Fruit fly (Drosophila melanogaster) whole organism, embryonic: ENCODE measurements around the gene Gr39a.
A peak's percentile ranks its signal among the peaks of the same experiment; 100 is the strongest.

ENCODE experiments used
- Ada2b ChIP-seq: fragments of 200-800 bp; sonication (Bioruptor generic); IDR thresholded peaks from 2 replicates; pipeline ENCODE4 v1.3.6; 2022; ENCODE audit warnings: missing biosample characterization, missing genetic modification characterization
- Antp ChIP-seq: fragments of 200-800 bp; sonication (Bioruptor generic); optimal IDR thresholded peaks from 3 replicates; lab custom pipeline; 2016; ENCODE audit warnings: missing biosample characterization, missing genetic modification characterization
- Asciz ChIP-seq: fragments of 200-800 bp; sonication (Bioruptor generic); optimal IDR thresholded peaks from 2 replicates; lab custom pipeline; 2017; ENCODE audit warnings: missing biosample characterization, mild to moderate bottlenecking, missing genetic modification characterization, missing genetic modification reagents
- Bdp1 ChIP-seq: fragments of 200-800 bp; sonication (Bioruptor generic); optimal IDR thresholded peaks from 3 replicates; lab custom pipeline; 2016; ENCODE audit warnings: missing biosample characterization, missing genetic modification characterization
- CG10209 ChIP-seq: fragments of 200-800 bp; sonication (Bioruptor generic); optimal IDR thresholded peaks from 3 replicates; lab custom pipeline; 2017; ENCODE audit warnings: missing biosample characterization, mild to moderate bottlenecking, missing genetic modification characterization, missing genetic modification reagents
- CG10274 ChIP-seq: fragments of 200-800 bp; sonication (Bioruptor generic); optimal IDR thresholded peaks from 3 replicates; lab custom pipeline; 2017; ENCODE audit warnings: missing biosample characterization, mild to moderate bottlenecking, missing genetic modification characterization
- CG10462 ChIP-seq: fragments of 200-800 bp; sonication (Bioruptor generic); optimal IDR thresholded peaks from 2 replicates; lab custom pipeline; 2016; ENCODE audit warnings: missing biosample characterization, missing genetic modification characterization
- CG12219 ChIP-seq: fragments of 200-800 bp; sonication (Bioruptor generic); optimal IDR thresholded peaks from 3 replicates; lab custom pipeline; 2018; ENCODE audit warnings: missing biosample characterization, mild to moderate bottlenecking, missing genetic modification characterization
- CG14441 ChIP-seq: fragments of 200-800 bp; sonication (Bioruptor generic); IDR thresholded peaks from 2 replicates; pipeline ENCODE4 v1.3.6; 2022; ENCODE audit warnings: missing biosample characterization, missing genetic modification characterization
- CG14667 ChIP-seq: fragments of 200-800 bp; sonication (Bioruptor generic); IDR thresholded peaks from 2 replicates; pipeline ENCODE4 v1.3.6; 2022; ENCODE audit warnings: missing biosample characterization, missing genetic modification characterization
- CG17568 ChIP-seq: fragments of 200-800 bp; sonication (Bioruptor generic); optimal IDR thresholded peaks from 2 replicates; lab custom pipeline; 2018; ENCODE audit warnings: missing biosample characterization, mild to moderate bottlenecking, missing genetic modification characterization, moderate library complexity
- CG2116 ChIP-seq: fragments of 200-800 bp; sonication (Bioruptor generic); optimal IDR thresholded peaks from 3 replicates; lab custom pipeline; 2018; ENCODE audit warnings: missing biosample characterization, mild to moderate bottlenecking, missing genetic modification characterization
- CG2129 ChIP-seq: fragments of 200-800 bp; sonication (Bioruptor generic); IDR thresholded peaks from 2 replicates; pipeline ENCODE4 v1.3.6; 2022; ENCODE audit warnings: missing biosample characterization, missing genetic modification characterization; ENCODE audit not compliant: partially characterized antibody
- CG2712 ChIP-seq: fragments of 200-800 bp; optimal IDR thresholded peaks from 3 replicates; lab custom pipeline; 2019; ENCODE audit warnings: missing biosample characterization, mild to moderate bottlenecking, missing genetic modification characterization, moderate library complexity
- CG32532 ChIP-seq: fragments of 200-800 bp; sonication (Bioruptor generic); IDR thresholded peaks from 2 replicates; pipeline ENCODE4 v1.3.6; 2022; ENCODE audit warnings: missing biosample characterization, missing genetic modification characterization
- CG32772 ChIP-seq: fragments of 200-800 bp; sonication (Bioruptor generic); IDR thresholded peaks from 2 replicates; pipeline ENCODE4 v1.3.6; 2022; ENCODE audit warnings: missing biosample characterization, missing genetic modification characterization
- CG4360 ChIP-seq: fragments of 200-800 bp; sonication (Bioruptor generic); IDR thresholded peaks from 2 replicates; pipeline ENCODE4 v1.3.6; 2022; ENCODE audit warnings: missing biosample characterization, missing genetic modification characterization
- CG5245 ChIP-seq: fragments of 200-800 bp; sonication (Bioruptor generic); optimal IDR thresholded peaks from 3 replicates; lab custom pipeline; 2016; ENCODE audit warnings: missing biosample characterization, missing genetic modification characterization
- CG7556 ChIP-seq: fragments of 200-800 bp; sonication (Bioruptor generic); optimal IDR thresholded peaks from 2 replicates; lab custom pipeline; 2017; ENCODE audit warnings: missing biosample characterization, mild to moderate bottlenecking, missing genetic modification characterization
- CG7786 ChIP-seq: fragments of 200-800 bp; sonication (Bioruptor generic); optimal IDR thresholded peaks from 2 replicates; lab custom pipeline; 2016; ENCODE audit warnings: missing biosample characterization, missing genetic modification characterization
- CG8924 ChIP-seq: fragments of 200-800 bp; optimal IDR thresholded peaks from 3 replicates; lab custom pipeline; 2019; ENCODE audit warnings: missing biosample characterization, mild to moderate bottlenecking, missing genetic modification characterization, moderate library complexity
- CoRest ChIP-seq: fragments of 200-800 bp; sonication (Bioruptor generic); optimal IDR thresholded peaks from 3 replicates; lab custom pipeline; 2018; ENCODE audit warnings: missing biosample characterization, mild to moderate bottlenecking, missing genetic modification characterization, moderate library complexity
- Doc3 ChIP-seq: fragments of 200-800 bp; sonication (Bioruptor generic); IDR thresholded peaks from 3 replicates; pipeline ENCODE4 v1.3.6; 2022; ENCODE audit warnings: missing biosample characterization, missing genetic modification characterization; ENCODE audit not compliant: partially characterized antibody
- HHEX ChIP-seq: fragments of 200-800 bp; sonication (Bioruptor generic); optimal IDR thresholded peaks from 3 replicates; lab custom pipeline; 2017; ENCODE audit warnings: missing biosample characterization, mild to moderate bottlenecking, missing genetic modification characterization, missing genetic modification reagents
- Jarid2 ChIP-seq: fragments of 200-800 bp; sonication (Bioruptor generic); optimal IDR thresholded peaks from 3 replicates; lab custom pipeline; 2017; ENCODE audit warnings: mild to moderate bottlenecking, missing biosample characterization, missing genetic modification reagents, missing genetic modification characterization
- Myb ChIP-seq: fragments of 200-800 bp; sonication (Bioruptor generic); optimal IDR thresholded peaks from 2 replicates; lab custom pipeline; 2016; ENCODE audit warnings: missing biosample characterization, missing genetic modification characterization
- NC2α ChIP-seq: fragments of 200-800 bp; sonication (Bioruptor generic); optimal IDR thresholded peaks from 2 replicates; lab custom pipeline; 2016; ENCODE audit warnings: missing biosample characterization, missing genetic modification characterization
- Nf-YA ChIP-seq: fragments of 200-800 bp; sonication (Bioruptor generic); IDR thresholded peaks from 2 replicates; pipeline ENCODE4 v1.3.6; 2022; ENCODE audit warnings: missing biosample characterization, missing genetic modification characterization
- Sry-β ChIP-seq: fragments of 200-800 bp; sonication (Bioruptor generic); optimal IDR thresholded peaks from 2 replicates; lab custom pipeline; 2018; ENCODE audit warnings: missing biosample characterization, mild to moderate bottlenecking, missing genetic modification characterization, moderate library complexity
- Tbp ChIP-seq: fragments of >200 bp; optimal IDR thresholded peaks from 2 replicates; lab custom pipeline; 2018; ENCODE audit warnings: missing biosample characterization, missing genetic modification characterization
- ap ChIP-seq: fragments of 200-800 bp; sonication (Bioruptor generic); IDR thresholded peaks from 2 replicates; pipeline ENCODE4 v1.3.6; 2022; ENCODE audit warnings: missing biosample characterization, missing genetic modification characterization
- bowl ChIP-seq: fragments of 200-800 bp; sonication (Bioruptor generic); IDR thresholded peaks from 2 replicates; pipeline ENCODE4 v1.3.6; 2022; ENCODE audit warnings: missing biosample characterization, missing genetic modification characterization
- btn ChIP-seq: fragments of 200-800 bp; sonication (Bioruptor generic); optimal IDR thresholded peaks from 2 replicates; lab custom pipeline; 2016; ENCODE audit warnings: missing biosample characterization, missing genetic modification characterization
- cas ChIP-seq: fragments of 200-800 bp; sonication (Bioruptor generic); IDR thresholded peaks from 2 replicates; pipeline ENCODE4 v1.3.6; 2022; ENCODE audit warnings: missing biosample characterization, missing genetic modification characterization
- chinmo ChIP-seq: fragments of 200-800 bp; sonication (Bioruptor generic); IDR thresholded peaks from 4 replicates; pipeline ENCODE4 v1.3.6; 2022; ENCODE audit warnings: missing biosample characterization, missing genetic modification characterization; ENCODE audit not compliant: partially characterized antibody
- chn ChIP-seq: fragments of 200-800 bp; sonication (Bioruptor generic); optimal IDR thresholded peaks from 2 replicates; lab custom pipeline; 2016; ENCODE audit warnings: missing biosample characterization, missing genetic modification characterization
- crol ChIP-seq: fragments of 200-800 bp; sonication (Bioruptor generic); IDR thresholded peaks from 2 replicates; pipeline ENCODE4 v1.3.6; 2022; ENCODE audit warnings: missing biosample characterization, missing genetic modification characterization
- disco-r ChIP-seq: fragments of 200-800 bp; sonication (Bioruptor generic); optimal IDR thresholded peaks from 2 replicates; lab custom pipeline; 2016; ENCODE audit warnings: missing biosample characterization, missing genetic modification characterization
- gce ChIP-seq: fragments of 200-800 bp; sonication (Bioruptor generic); IDR thresholded peaks from 3 replicates; pipeline ENCODE4 v1.3.6; 2022; ENCODE audit warnings: missing biosample characterization, missing genetic modification characterization
- inv ChIP-seq: fragments of 200-800 bp; sonication (Bioruptor generic); IDR thresholded peaks from 2 replicates; pipeline ENCODE4 v1.3.6; 2022; ENCODE audit warnings: missing biosample characterization, missing genetic modification characterization; ENCODE audit not compliant: partially characterized antibody
- jumu ChIP-seq: fragments of 200-800 bp; sonication (Bioruptor generic); optimal IDR thresholded peaks from 3 replicates; lab custom pipeline; 2016; ENCODE audit warnings: missing biosample characterization, missing genetic modification characterization
- ken ChIP-seq: fragments of 200-800 bp; sonication (Bioruptor generic); IDR thresholded peaks from 3 replicates; pipeline ENCODE4 v1.3.6; 2022; ENCODE audit warnings: missing biosample characterization, missing genetic modification characterization
- klu ChIP-seq: fragments of 200-800 bp; sonication (Bioruptor generic); IDR thresholded peaks from 2 replicates; pipeline ENCODE4 v1.3.6; 2022; ENCODE audit warnings: missing biosample characterization, missing genetic modification characterization
- kni ChIP-seq: fragments of 200-800 bp; sonication (Bioruptor generic); optimal IDR thresholded peaks from 3 replicates; lab custom pipeline; 2017; ENCODE audit warnings: mild to moderate bottlenecking, missing biosample characterization, missing genetic modification reagents, missing genetic modification characterization
- oc ChIP-seq: fragments of 200-800 bp; sonication (Bioruptor generic); optimal IDR thresholded peaks from 2 replicates; lab custom pipeline; 2018; ENCODE audit warnings: missing biosample characterization, mild to moderate bottlenecking, missing genetic modification characterization, moderate library complexity
- pfk ChIP-seq: fragments of 200-800 bp; sonication (Bioruptor generic); optimal IDR thresholded peaks from 2 replicates; lab custom pipeline; 2018; ENCODE audit warnings: missing biosample characterization, mild to moderate bottlenecking, missing genetic modification characterization, moderate library complexity
- repo ChIP-seq: fragments of 200-800 bp; sonication (Bioruptor generic); optimal IDR thresholded peaks from 2 replicates; lab custom pipeline; 2016; ENCODE audit warnings: missing biosample characterization, missing genetic modification characterization
- schlank ChIP-seq: fragments of 200-800 bp; sonication (Bioruptor generic); optimal IDR thresholded peaks from 2 replicates; lab custom pipeline; 2018; ENCODE audit warnings: missing biosample characterization, mild to moderate bottlenecking, missing genetic modification characterization
- tgo ChIP-seq: fragments of 200-800 bp; sonication (Bioruptor generic); IDR thresholded peaks from 3 replicates; pipeline ENCODE4 v1.3.6; 2022; ENCODE audit warnings: missing biosample characterization, missing genetic modification characterization
- vfl ChIP-seq: fragments of 200-800 bp; sonication (Bioruptor generic); optimal IDR thresholded peaks from 2 replicates; lab custom pipeline; 2016; ENCODE audit warnings: missing biosample characterization, missing genetic modification characterization
- zfh2 ChIP-seq: fragments of 200-800 bp; sonication (Bioruptor generic); optimal IDR thresholded peaks from 2 replicates; lab custom pipeline; 2016; ENCODE audit warnings: missing biosample characterization, missing genetic modification characterization

Gr39a gene

DNA sequence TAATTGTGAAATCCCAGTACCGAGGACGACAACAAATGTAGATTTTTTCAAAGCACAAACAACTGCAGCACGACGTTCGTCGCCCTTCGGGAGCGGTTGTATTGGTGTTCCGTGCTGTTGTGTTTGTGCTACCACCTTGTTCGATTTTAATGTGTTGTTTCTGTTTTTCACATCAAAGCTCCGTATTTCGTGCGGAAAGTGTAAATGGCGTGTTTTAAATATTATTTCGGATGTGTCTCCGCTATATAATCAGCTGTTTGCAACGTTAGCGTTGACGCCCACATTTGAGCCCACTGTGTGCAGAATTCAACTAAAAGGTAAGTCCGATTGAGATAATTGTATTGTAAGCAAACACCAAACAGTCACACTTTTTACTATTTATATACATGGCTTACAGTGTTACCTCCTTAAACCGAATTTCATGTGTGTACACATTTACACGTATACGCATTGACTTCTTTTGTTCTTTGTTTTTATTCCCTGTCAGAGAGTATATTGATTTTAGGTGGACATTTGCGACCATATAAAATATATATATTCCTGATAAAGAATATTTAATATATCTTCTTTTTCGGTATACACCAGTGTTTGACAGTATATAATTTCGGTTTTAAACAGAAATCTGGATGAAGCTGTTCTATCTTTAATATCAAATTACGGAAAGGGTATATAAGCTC, 26.9 kb upstream of the Gr39a start (continued):
- TF ChIP-seq CG8924 (tag; lab: Kevin White, UChicago), result peak; percentile 27
- TF ChIP-seq CG2712 (tag; lab: Kevin White, UChicago), result peak; percentile 53
- no peak for TF ChIP-seq Doc3 (GFP tag; lab: Robert Waterston, UW)
- TF ChIP-seq Nf-YA (GFP tag; lab: Robert Waterston, UW), result no peak
- TF ChIP-seq repo (GFP tag; lab: Kevin White, UChicago), result no peak
- TF ChIP-seq Antp (GFP tag; lab: Kevin White, UChicago), result no peak
- TF ChIP-seq CG10274 (GFP tag; lab: Kevin White, UChicago), result no peak
- TF ChIP-seq NC2α (GFP tag; lab: Kevin White, UChicago), result no peak
- TF ChIP-seq chinmo (GFP tag; lab: Robert Waterston, UW), result no peak
- TF ChIP-seq schlank (tag; lab: Kevin White, UChicago), result no peak
- no peak for TF ChIP-seq klu (GFP tag; lab: Robert Waterston, UW)
- TF ChIP-seq HHEX (GFP tag; lab: Kevin White, UChicago), result no peak
- TF ChIP-seq Bdp1 (GFP tag; lab: Kevin White, UChicago), result no peak
- TF ChIP-seq ken (GFP tag; lab: Robert Waterston, UW), result no peak
- TF ChIP-seq CG2129 (GFP tag; lab: Robert Waterston, UW), result no peak
- no peak for TF ChIP-seq disco-r (GFP tag; lab: Kevin White, UChicago)
- TF ChIP-seq CG5245, result no peak
- TF ChIP-seq CG7786 (GFP tag; lab: Kevin White, UChicago), result no peak
- TF ChIP-seq CG7556 (GFP tag; lab: Kevin White, UChicago), result no peak
- TF ChIP-seq CG12219 (GFP tag; lab: Kevin White, UChicago), result no peak
- TF ChIP-seq Sry-β (GFP tag; lab: Kevin White, UChicago), result no peak
- TF ChIP-seq crol (GFP tag; lab: Robert Waterston, UW), result no peak
- no peak for TF ChIP-seq CG32772 (GFP tag; lab: Robert Waterston, UW)
- no peak for TF ChIP-seq zfh2 (GFP tag; lab: Kevin White, UChicago)
- no peak for TF ChIP-seq Tbp (GFP tag; lab: Kevin White, UChicago)
- no peak for TF ChIP-seq oc (tag; lab: Kevin White, UChicago)
- TF ChIP-seq CG14441 (GFP tag; lab: Robert Waterston, UW), result peak; percentile 47; the same call in 1 of the 2 replicates
- no peak for TF ChIP-seq CG14667
- no peak for TF ChIP-seq Asciz (GFP tag; lab: Kevin White, UChicago)
- peak; percentile 23 for TF ChIP-seq chn (GFP tag; lab: Kevin White, UChicago)
- no peak; the same call in 1 of the 2 replicates for TF ChIP-seq Ada2b (GFP tag; lab: Robert Waterston, UW)
- no peak for TF ChIP-seq gce (GFP tag; lab: Robert Waterston, UW)
- TF ChIP-seq Myb (GFP tag; lab: Kevin White, UChicago), result peak; percentile 6
- no peak for TF ChIP-seq CG10462 (GFP tag; lab: Kevin White, UChicago)
- 0 out of 2 replicates have a peak, but pooled peaks have one; percentile 14 for TF ChIP-seq CG32532 (GFP tag; lab: Robert Waterston, UW)
- TF ChIP-seq cas (GFP tag; lab: Robert Waterston, UW), result no peak
- peak; percentile 12 for TF ChIP-seq CG17568 (GFP tag; lab: Kevin White, UChicago)
- TF ChIP-seq CG2116 (GFP tag; lab: Kevin White, UChicago), result no peak
- TF ChIP-seq btn (GFP tag; lab: Kevin White, UChicago), result no peak
- TF ChIP-seq tgo, result peak; percentile 41
- no peak for TF ChIP-seq CG4360 (GFP tag; lab: Robert Waterston, UW)
- no peak for TF ChIP-seq CoRest
- no peak for TF ChIP-seq inv (GFP tag; lab: Robert Waterston, UW)
- TF ChIP-seq Jarid2 (GFP tag; lab: Kevin White, UChicago), result no peak
- TF ChIP-seq pfk (GFP tag; lab: Kevin White, UChicago), result no peak
- no peak for TF ChIP-seq jumu (GFP tag; lab: Kevin White, UChicago)
- TF ChIP-seq kni (GFP tag; lab: Kevin White, UChicago), result no peak
- no peak for TF ChIP-seq ap (GFP tag; lab: Robert Waterston, UW)
- TF ChIP-seq CG10209 (GFP tag; lab: Kevin White, UChicago), result peak; percentile 55
- TF ChIP-seq vfl (GFP tag; lab: Kevin White, UChicago), result no peak
- TF ChIP-seq bowl (GFP tag; lab: Robert Waterston, UW), result no peak
